Worm (Caenorhabditis elegans): ENCODE measurements around the gene srx-73.

ce11 chrV:4647279-4647819 lies 18.2 kb downstream of the srx-73 start:
- no peak for TF ChIP-seq ceh-48 (tag; optimal IDR thresholded peaks at IDR 0.05)
- no peak for TF ChIP-seq C08G9.2 (tag; optimal IDR thresholded peaks at IDR 0.05)
- TF ChIP-seq ceh-31 (tag; optimal IDR thresholded peaks at IDR 0.05), result no peak
- no peak for TF ChIP-seq unc-42 (tag; optimal IDR thresholded peaks at IDR 0.05)
- no peak for TF ChIP-seq ceh-9 (tag; optimal IDR thresholded peaks at IDR 0.05)
- TF ChIP-seq lim-6 (tag; optimal IDR thresholded peaks at IDR 0.05), result no peak
- TF ChIP-seq nhr-11 (tag; optimal IDR thresholded peaks at IDR 0.05), result no peak
- no peak for TF ChIP-seq fkh-6 (tag; optimal IDR thresholded peaks at IDR 0.05)
